Fruit fly (Drosophila melanogaster) whole organism, wandering third instar larva: Measurements from ENCODE around the gene CG11151.

ENCODE experiments used
- Abd-B ChIP-seq: fragments of >200 bp; optimal IDR thresholded peaks from 2 replicates; lab custom pipeline; 2017; ENCODE audit warnings: missing biosample characterization, missing genetic modification characterization
- CG32264 ChIP-seq: fragments of 200-800 bp; sonication (Bioruptor generic); optimal IDR thresholded peaks from 2 replicates; lab custom pipeline; 2016; ENCODE audit warnings: missing biosample characterization, missing genetic modification characterization
- CG9705 ChIP-seq: fragments of 200-800 bp; sonication (Bioruptor generic); optimal IDR thresholded peaks from 2 replicates; lab custom pipeline; 2018; ENCODE audit warnings: missing biosample characterization, mild to moderate bottlenecking, missing genetic modification characterization
- CrebA ChIP-seq: fragments of 200-800 bp; sonication (Bioruptor generic); optimal IDR thresholded peaks from 2 replicates; lab custom pipeline; 2016; ENCODE audit warnings: missing biosample characterization, mild to moderate bottlenecking, missing genetic modification characterization, borderline replicate concordance
- Dfd ChIP-seq: fragments of >200 bp; optimal IDR thresholded peaks from 2 replicates; lab custom pipeline; 2017; ENCODE audit warnings: missing biosample characterization, missing genetic modification characterization
- Dif ChIP-seq: fragments of 200-275, 200-300 bp; sonication (Bioruptor generic); optimal IDR thresholded peaks from 2 replicates; lab custom pipeline; 2018; ENCODE audit warnings: missing biosample characterization, missing genetic modification characterization; ENCODE audit not compliant: partially characterized antibody
- GATAd ChIP-seq: sonication (Bioruptor generic); optimal IDR thresholded peaks from 2 replicates; lab custom pipeline; 2016; ENCODE audit warnings: missing biosample characterization, missing genetic modification characterization
- HLH106 ChIP-seq: fragments of 200-800 bp; optimal IDR thresholded peaks from 3 replicates; lab custom pipeline; 2019; ENCODE audit warnings: missing biosample characterization, mild to moderate bottlenecking, missing genetic modification characterization, moderate library complexity
- Hnf4 ChIP-seq: fragments of 200-800 bp; sonication (Bioruptor generic); optimal IDR thresholded peaks from 2 replicates; lab custom pipeline; 2016; ENCODE audit warnings: missing biosample characterization, mild to moderate bottlenecking, missing genetic modification characterization
- Hr78 ChIP-seq: fragments of >200 bp; optimal IDR thresholded peaks from 2 replicates; lab custom pipeline; 2017; ENCODE audit warnings: missing biosample characterization, missing genetic modification characterization
- Hr83 ChIP-seq: fragments of 200-300 bp; sonication (Bioruptor generic); optimal IDR thresholded peaks from 2 replicates; lab custom pipeline; 2016; ENCODE audit warnings: missing biosample characterization, mild to moderate bottlenecking, missing genetic modification characterization, moderate library complexity; ENCODE audit not compliant: poor library complexity, severe bottlenecking
- Jra ChIP-seq: sonication (Bioruptor generic); optimal IDR thresholded peaks from 2 replicates; lab custom pipeline; 2016; ENCODE audit warnings: missing biosample characterization, missing genetic modification characterization
- Mio ChIP-seq: sonication (Bioruptor generic); optimal IDR thresholded peaks from 2 replicates; lab custom pipeline; 2016; ENCODE audit warnings: missing biosample characterization, missing genetic modification characterization
- Myc ChIP-seq: fragments of >200 bp; optimal IDR thresholded peaks from 2 replicates; lab custom pipeline; 2017
- N ChIP-seq: fragments of >200 bp; optimal IDR thresholded peaks from 2 replicates; lab custom pipeline; 2018; ENCODE audit warnings: missing biosample characterization, missing external identifiers, missing genetic modification characterization
- OdsH ChIP-seq: fragments of 200-800 bp; sonication (Bioruptor generic); optimal IDR thresholded peaks from 2 replicates; lab custom pipeline; 2016; ENCODE audit warnings: missing biosample characterization, mild to moderate bottlenecking, missing genetic modification characterization
- Rel ChIP-seq, 2 experiments: fragments of 200-800 bp; sonication (Bioruptor generic) in 1 of 2; optimal IDR thresholded peaks; 2 replicates in 1 of 2; 3 replicates in 1 of 2; lab custom pipeline; 2016 to 2019; ENCODE audit warnings: mild to moderate bottlenecking in 2 of 2, missing biosample characterization in 2 of 2, missing genetic modification characterization in 2 of 2, moderate library complexity in 1 of 2
- Sp1 ChIP-seq: fragments of 200-800 bp; sonication (Bioruptor generic); optimal IDR thresholded peaks from 3 replicates; lab custom pipeline; 2019; ENCODE audit warnings: missing biosample characterization, mild to moderate bottlenecking, missing genetic modification characterization, moderate library complexity
- Vsx2 ChIP-seq: fragments of 200-300, 225-300 bp; sonication (Bioruptor generic); optimal IDR thresholded peaks from 2 replicates; lab custom pipeline; 2018; ENCODE audit warnings: missing biosample characterization, missing genetic modification characterization; ENCODE audit not compliant: partially characterized antibody
- br ChIP-seq: fragments of 200-800 bp; sonication (Bioruptor generic); optimal IDR thresholded peaks from 2 replicates; lab custom pipeline; 2016; ENCODE audit warnings: missing biosample characterization, missing genetic modification characterization
- brk ChIP-seq: fragments of 200-800 bp; sonication (Bioruptor generic); optimal IDR thresholded peaks from 2 replicates; lab custom pipeline; 2016; ENCODE audit warnings: missing biosample characterization, mild to moderate bottlenecking, missing genetic modification characterization
- dl ChIP-seq, 2 experiments: fragments of 175-275, 200-275 bp in 1 of 2; fragments of 200-275 bp in 1 of 2; sonication (Bioruptor generic); optimal IDR thresholded peaks; lab custom pipeline; 2018; ENCODE audit warnings: mild to moderate bottlenecking in 2 of 2, missing biosample characterization in 2 of 2, missing genetic modification characterization in 2 of 2, moderate library complexity in 2 of 2; ENCODE audit not compliant: partially characterized antibody in 2 of 2, insufficient read depth in 1 of 2
- dmrt93B ChIP-seq: fragments of 200-800 bp; sonication (Bioruptor generic); optimal IDR thresholded peaks from 2 replicates; lab custom pipeline; 2018; ENCODE audit warnings: missing biosample characterization, mild to moderate bottlenecking, missing genetic modification characterization
- dsf ChIP-seq: sonication (Bioruptor generic); optimal IDR thresholded peaks from 2 replicates; lab custom pipeline; 2016; ENCODE audit warnings: missing biosample characterization, missing genetic modification characterization, borderline replicate concordance
- ey ChIP-seq: fragments of 200-800 bp; sonication (Bioruptor generic); optimal IDR thresholded peaks from 2 replicates; lab custom pipeline; 2016; ENCODE audit warnings: missing biosample characterization, missing genetic modification characterization
- foxo ChIP-seq, 2 experiments: fragments of 200-800 bp; sonication (Bioruptor generic); optimal IDR thresholded peaks; 2 replicates in 1 of 2; 3 replicates in 1 of 2; lab custom pipeline; 2016 to 2017; ENCODE audit warnings: missing biosample characterization in 2 of 2, missing genetic modification characterization in 2 of 2
- fru ChIP-seq: fragments of 200-800 bp; sonication (Bioruptor generic); optimal IDR thresholded peaks from 3 replicates; lab custom pipeline; 2016; ENCODE audit warnings: missing biosample characterization, mild to moderate bottlenecking, missing genetic modification characterization
- h ChIP-seq: fragments of 200-800 bp; sonication (Bioruptor generic); optimal IDR thresholded peaks from 3 replicates; lab custom pipeline; 2016; ENCODE audit warnings: missing biosample characterization, mild to moderate bottlenecking, missing genetic modification characterization
- jim ChIP-seq: fragments of 175-275, 200-325 bp; sonication (Bioruptor generic); optimal IDR thresholded peaks from 2 replicates; lab custom pipeline; 2016; ENCODE audit warnings: missing biosample characterization, mild to moderate bottlenecking, missing genetic modification characterization
- lola ChIP-seq: fragments of >200 bp; optimal IDR thresholded peaks from 2 replicates; lab custom pipeline; 2017; ENCODE audit warnings: missing biosample characterization, missing genetic modification characterization
- pan ChIP-seq: fragments of >200 bp; optimal IDR thresholded peaks from 2 replicates; lab custom pipeline; 2017
- psq ChIP-seq: fragments of 200-800 bp; sonication (Bioruptor generic); optimal IDR thresholded peaks from 3 replicates; lab custom pipeline; 2017; ENCODE audit warnings: missing biosample characterization, mild to moderate bottlenecking, missing genetic modification characterization, moderate library complexity
- rgr ChIP-seq: fragments of 200-800 bp; sonication (Bioruptor generic); optimal IDR thresholded peaks from 3 replicates; lab custom pipeline; 2016; ENCODE audit warnings: missing biosample characterization, mild to moderate bottlenecking, missing genetic modification characterization
- sage ChIP-seq: fragments of 200-800 bp; sonication (Bioruptor generic); optimal IDR thresholded peaks from 2 replicates; lab custom pipeline; 2016; ENCODE audit warnings: missing biosample characterization, mild to moderate bottlenecking, missing genetic modification characterization
- sv ChIP-seq: fragments of 200-800 bp; sonication (Bioruptor generic); optimal IDR thresholded peaks from 3 replicates; lab custom pipeline; 2016; ENCODE audit warnings: missing biosample characterization, missing genetic modification characterization
- tai ChIP-seq: sonication (Bioruptor generic); optimal IDR thresholded peaks from 2 replicates; lab custom pipeline; 2016; ENCODE audit warnings: missing biosample characterization, missing genetic modification characterization
- usp ChIP-seq: fragments of >200 bp; optimal IDR thresholded peaks from 2 replicates; lab custom pipeline; 2017; ENCODE audit warnings: missing biosample characterization, missing genetic modification characterization
- woc ChIP-seq: sonication (Bioruptor generic); optimal IDR thresholded peaks from 2 replicates; lab custom pipeline; 2016; ENCODE audit warnings: missing biosample characterization, mild to moderate bottlenecking, missing genetic modification characterization

CG11151 gene

dm6 chrX:13739411-13739888, at the start of gene CG11151:
TSS of gene CG11151 (plus strand) at chrX:13739744.
- TF ChIP-seq Myc (lab: Kevin White, UChicago) (no peak), sv (GFP tag; lab: Kevin White, UChicago) (peak; percentile 90), N (GFP tag; lab: Kevin White, UChicago) (no peak), Dfd (GFP tag; lab: Kevin White, UChicago) (no peak), Dif (GFP tag; lab: Kevin White, UChicago) (peak; percentile 36), woc (GFP tag; lab: Kevin White, UChicago) (peak; percentile 98), fru (GFP tag; lab: Kevin White, UChicago) (peak; percentile 99), Hr78 (GFP tag; lab: Kevin White, UChicago) (no peak), dsf (GFP tag; lab: Kevin White, UChicago) (peak; percentile 83), dmrt93B (GFP tag; lab: Kevin White, UChicago) (peak; percentile 89), dl (GFP tag; optimal IDR thresholded peaks at IDR 0.05; lab: Kevin White, UChicago; ENCODE audit: insufficient read depth in 1 of 2, partially characterized antibody in 2 of 2) (peak; percentile 7 to 62), Hnf4 (GFP tag; lab: Kevin White, UChicago) (peak; percentile 97), GATAd (GFP tag; lab: Kevin White, UChicago) (peak; percentile 69), HLH106 (tag; lab: Kevin White, UChicago) (peak; percentile 96), Vsx2 (GFP tag; lab: Kevin White, UChicago) (no peak), rgr (GFP tag; lab: Kevin White, UChicago) (peak; percentile 98), Mio (GFP tag; lab: Kevin White, UChicago) (peak; percentile 82), br (GFP tag; lab: Kevin White, UChicago) (peak; percentile 98), ey (GFP tag; lab: Kevin White, UChicago) (peak; percentile 97), Sp1 (GFP tag; lab: Kevin White, UChicago) (peak; percentile 97), foxo (GFP tag; optimal IDR thresholded peaks at IDR 0.05; lab: Kevin White, UChicago) (peak; percentile 93 to 98), sage (peak; percentile 96), psq (peak; percentile 93), tai (GFP tag; lab: Kevin White, UChicago) (peak; percentile 94), lola (GFP tag; lab: Kevin White, UChicago) (no peak), brk (GFP tag; lab: Kevin White, UChicago) (peak; percentile 88), Rel (GFP tag; optimal IDR thresholded peaks at IDR 0.05; lab: Kevin White, UChicago) (peak; percentile 77), Rel (tag; optimal IDR thresholded peaks at IDR 0.05; lab: Kevin White, UChicago) (peak; percentile 78), usp (no peak), CG9705 (GFP tag; lab: Kevin White, UChicago) (peak; percentile 95), OdsH (GFP tag; lab: Kevin White, UChicago) (peak; percentile 97), pan (lab: Kevin White, UChicago) (no peak), h (GFP tag; lab: Kevin White, UChicago) (peak; percentile 98), Hr83 (GFP tag; lab: Kevin White, UChicago) (peak; percentile 39), CG32264 (GFP tag; lab: Kevin White, UChicago) (peak; percentile 93), CrebA (GFP tag; lab: Kevin White, UChicago) (no peak), Jra (GFP tag; lab: Kevin White, UChicago) (peak; percentile 91), Abd-B (GFP tag; lab: Kevin White, UChicago) (no peak), jim (GFP tag; lab: Kevin White, UChicago) (no peak)

DNA sequence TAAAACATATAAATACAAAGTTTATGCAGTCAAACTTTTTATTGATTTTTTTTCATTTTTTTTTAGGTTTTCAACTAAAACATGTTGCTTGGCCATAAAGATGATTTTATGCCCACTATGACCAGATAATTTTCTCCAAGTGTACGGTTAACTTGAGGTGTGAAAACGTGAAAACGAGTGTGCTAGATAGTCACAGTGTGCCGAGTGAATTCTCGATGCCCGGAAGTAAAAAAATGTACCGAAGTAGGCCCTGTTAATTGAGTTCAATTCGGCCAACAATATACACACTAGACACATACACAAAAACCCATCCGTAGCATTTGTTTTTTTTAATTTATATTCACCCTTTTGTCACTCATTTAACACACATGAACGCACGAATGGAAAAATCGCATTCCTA, 47.6 kb upstream of the CG11151 start, which contains the start of gene Nna1:
TSS of gene Nna1 (plus strand) at position 301 of the 400 bp plus-strand sequence.
- TF ChIP-seq CG9705 (GFP tag; lab: Kevin White, UChicago) (no peak), Dfd (GFP tag; lab: Kevin White, UChicago) (no peak), CrebA (GFP tag; lab: Kevin White, UChicago) (no peak), Abd-B (GFP tag; lab: Kevin White, UChicago) (no peak), jim (GFP tag; lab: Kevin White, UChicago) (no peak), brk (GFP tag; lab: Kevin White, UChicago) (no peak), woc (GFP tag; lab: Kevin White, UChicago) (no peak), dsf (GFP tag; lab: Kevin White, UChicago) (no peak)
